Fruit fly (Drosophila melanogaster) whole organism, pupa: ENCODE measurements around the gene SecCl.

ENCODE experiments used
- CG34367 ChIP-seq: fragments of 200-800 bp; sonication (Bioruptor generic); optimal IDR thresholded peaks from 2 replicates; lab custom pipeline; 2018; ENCODE audit warnings: missing biosample characterization, mild to moderate bottlenecking, missing genetic modification characterization
- gl ChIP-seq: fragments of 200-800 bp; sonication (Bioruptor generic); optimal IDR thresholded peaks from 2 replicates; lab custom pipeline; 2018; ENCODE audit warnings: missing biosample characterization, mild to moderate bottlenecking, missing genetic modification characterization

dm6 chr3L:17430390-17430789 lies 39.5 kb upstream of the SecCl start:
- no peak for TF ChIP-seq gl (tag; lab: Kevin White, UChicago)
- no peak for TF ChIP-seq CG34367
